Fruit fly (Drosophila melanogaster): ENCODE results near the gene CG32409.

The CG32409 gene

DNA sequence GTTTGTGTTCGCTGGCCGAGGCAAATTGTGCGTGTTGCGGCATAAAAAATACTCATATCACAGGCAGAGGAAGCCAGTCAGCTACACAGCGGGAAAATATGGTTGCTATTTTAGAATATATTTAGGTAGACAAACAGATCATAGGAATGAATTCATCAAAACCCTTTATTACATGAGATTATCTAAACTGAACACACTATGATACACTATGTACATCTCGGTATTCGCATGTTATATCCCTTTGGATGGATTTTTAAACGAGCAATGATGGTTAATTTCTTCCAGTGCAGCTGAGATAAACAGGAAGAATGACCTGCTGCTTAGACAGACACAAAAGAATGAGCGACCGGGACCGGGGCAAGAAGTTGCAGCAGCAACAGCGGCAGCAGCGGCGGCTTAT lies 42.4 kb upstream of the CG32409 start (continued):
- no peak for TF ChIP-seq CG17802 (tag; optimal IDR thresholded peaks at IDR 0.05)
- peak; percentile 58; the same call in 2 of the 3 replicates for TF ChIP-seq row (GFP tag; IDR thresholded peaks at IDR 0.05)
- peak; percentile 20 to 84 for TF ChIP-seq tll (GFP tag; optimal IDR thresholded peaks at IDR 0.05)
- no peak for TF ChIP-seq ap (GFP tag; IDR thresholded peaks at IDR 0.05)
- TF ChIP-seq zfh1 (GFP tag; IDR thresholded peaks at IDR 0.05) = peak; percentile 74
- TF ChIP-seq CG6272 (GFP tag; IDR thresholded peaks at IDR 0.05) = no peak
- peak; percentile 15 for TF ChIP-seq CG6254 (GFP tag; optimal IDR thresholded peaks at IDR 0.05)
- peak; percentile 72 for TF ChIP-seq CG14710 (tag; optimal IDR thresholded peaks at IDR 0.05)
- peak; percentile 95 for TF ChIP-seq CG15696 (tag; optimal IDR thresholded peaks at IDR 0.05)
- TF ChIP-seq CG3407 (GFP tag; optimal IDR thresholded peaks at IDR 0.05) = no peak
- no peak for TF ChIP-seq CG11085 (GFP tag; IDR thresholded peaks at IDR 0.05)
- TF ChIP-seq tin (GFP tag; optimal IDR thresholded peaks at IDR 0.05) = peak; percentile 20
- peak; percentile 16 for TF ChIP-seq CG7786 (GFP tag; optimal IDR thresholded peaks at IDR 0.05)
- peak in 1 of 2 experiments; percentile 29 for TF ChIP-seq bsh (GFP tag; optimal IDR thresholded peaks at IDR 0.05)
- TF ChIP-seq pzg (GFP tag; optimal IDR thresholded peaks at IDR 0.05) = no peak
- TF ChIP-seq Ets65A (GFP tag) = peak; percentile 4
- TF ChIP-seq shn (GFP tag; optimal IDR thresholded peaks at IDR 0.05) = peak; percentile 39
- TF ChIP-seq ken (GFP tag; IDR thresholded peaks at IDR 0.05) = no peak
- TF ChIP-seq CG10979 (tag; optimal IDR thresholded peaks at IDR 0.05) = peak; percentile 82
- TF ChIP-seq Kr (GFP tag; optimal IDR thresholded peaks at IDR 0.05) = peak; percentile 54
- no peak for TF ChIP-seq CG10462 (GFP tag; optimal IDR thresholded peaks at IDR 0.05)
- no peak for TF ChIP-seq caup (GFP tag; optimal IDR thresholded peaks at IDR 0.05; ENCODE audit: severe bottlenecking)
- TF ChIP-seq Xrp1 (GFP tag; IDR thresholded peaks at IDR 0.05) = peak; percentile 79
- peak; percentile 43 for TF ChIP-seq CG1602 (GFP tag; optimal IDR thresholded peaks at IDR 0.05)
- peak; percentile 37 for TF ChIP-seq CG12236 (GFP tag; optimal IDR thresholded peaks at IDR 0.05)
- peak; percentile 21 for TF ChIP-seq CG11504 (tag; optimal IDR thresholded peaks at IDR 0.05)
- no peak for TF ChIP-seq ranshi (GFP tag; IDR thresholded peaks at IDR 0.05)
- no peak for TF ChIP-seq CG8281 (tag; optimal IDR thresholded peaks at IDR 0.05)
- peak; percentile 11 for TF ChIP-seq Mes4 (GFP tag; optimal IDR thresholded peaks at IDR 0.05)
- peak; percentile 58 for TF ChIP-seq dan (GFP tag; IDR thresholded peaks at IDR 0.05)
- TF ChIP-seq az2 (GFP tag; optimal IDR thresholded peaks at IDR 0.05) = peak; percentile 35
- peak; percentile 64 for TF ChIP-seq CG7271 (tag; optimal IDR thresholded peaks at IDR 0.05)
- TF ChIP-seq Nf-YA (GFP tag; IDR thresholded peaks at IDR 0.05) = no peak
- peak; percentile 75 for TF ChIP-seq CG10267 (tag; optimal IDR thresholded peaks at IDR 0.05)
- peak; percentile 68 for TF ChIP-seq CG8924 (tag; optimal IDR thresholded peaks at IDR 0.05)
- TF ChIP-seq wor (GFP tag; IDR thresholded peaks at IDR 0.05) = no peak
- TF ChIP-seq CG15479 (GFP tag; optimal IDR thresholded peaks at IDR 0.05) = peak; percentile 87
- no peak for TF ChIP-seq D (optimal IDR thresholded peaks at IDR 0.05)
- peak; percentile 39 for TF ChIP-seq D (GFP tag; optimal IDR thresholded peaks at IDR 0.05)
- peak; percentile 54 for TF ChIP-seq NC2β (GFP tag; optimal IDR thresholded peaks at IDR 0.05)
- TF ChIP-seq Mad (GFP tag; optimal IDR thresholded peaks at IDR 0.05) = peak; percentile 5
- TF ChIP-seq CG4404 (GFP tag; IDR thresholded peaks at IDR 0.05) = peak; percentile 87
- TF ChIP-seq CG4424 (GFP tag; optimal IDR thresholded peaks at IDR 0.05) = peak; percentile 49
- TF ChIP-seq Hsf (GFP tag; optimal IDR thresholded peaks at IDR 0.05) = peak; percentile 47
- no peak for TF ChIP-seq klu (GFP tag; IDR thresholded peaks at IDR 0.05)
- TF ChIP-seq CG10959 (GFP tag; IDR thresholded peaks at IDR 0.05) = peak; percentile 50
- TF ChIP-seq CoRest (tag; optimal IDR thresholded peaks at IDR 0.05) = peak; percentile 19
- TF ChIP-seq BEAF-32 (GFP tag; optimal IDR thresholded peaks at IDR 0.05) = no peak
- no peak for TF ChIP-seq gcm2 (GFP tag; optimal IDR thresholded peaks at IDR 0.05)
- TF ChIP-seq Elba2 (GFP tag; optimal IDR thresholded peaks at IDR 0.05) = peak; percentile 77
- TF ChIP-seq org-1 (GFP tag; optimal IDR thresholded peaks at IDR 0.05) = peak; percentile 22
- peak; percentile 22; the same call in 1 of the 2 replicates for TF ChIP-seq gt (GFP tag; IDR thresholded peaks at IDR 0.05)
